Worm (Caenorhabditis elegans): Measurements from ENCODE around the gene F10B5.3.

Gene F10B5.3

ce11 chrII:8160916-8161315 lies 11.1 kb upstream of the F10B5.3 start:
- TF ChIP-seq nhr-48 (tag; optimal IDR thresholded peaks at IDR 0.05) = no peak
- no peak for TF ChIP-seq pqm-1 (tag; optimal IDR thresholded peaks at IDR 0.05)
- TF ChIP-seq Y48G9A.11 (GFP tag; IDR thresholded peaks at IDR 0.05) = no peak
- TF ChIP-seq T20F7.1 (GFP tag; optimal IDR thresholded peaks at IDR 0.05) = no peak
- peak in 1 of 2 experiments; percentile 90 for TF ChIP-seq unc-62 (GFP tag; optimal IDR thresholded peaks at IDR 0.05 in 1 of 2)
- no peak for TF ChIP-seq unc-62 (tag; optimal IDR thresholded peaks at IDR 0.05)
- no peak for TF ChIP-seq nhr-6 (tag; optimal IDR thresholded peaks at IDR 0.05)
- no peak for TF ChIP-seq ztf-7 (tag; optimal IDR thresholded peaks at IDR 0.05)
- TF ChIP-seq daf-8 (GFP tag; IDR thresholded peaks at IDR 0.05) = no peak
- peak; percentile 9 for TF ChIP-seq aha-1 (tag)

DNA sequence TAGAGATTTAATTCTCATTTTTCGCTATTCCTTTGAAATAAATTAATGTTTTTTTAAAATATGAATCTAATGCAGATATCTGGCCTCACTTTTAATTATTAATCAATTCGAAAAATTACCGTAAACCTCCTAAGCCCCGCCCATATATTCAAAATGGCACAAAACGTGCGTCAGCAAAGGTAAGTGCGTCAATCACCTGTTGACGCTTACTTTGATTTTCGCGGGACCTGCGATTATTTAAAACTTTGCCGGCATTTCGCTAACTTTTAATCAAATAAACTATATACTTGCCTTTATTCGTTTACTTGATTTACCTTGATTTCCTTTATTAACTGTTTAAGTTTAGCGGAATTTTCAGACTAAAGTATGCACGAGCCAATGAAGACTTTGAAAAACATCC lies 8.2 kb upstream of the F10B5.3 start, which contains the start of gene pch-2:
TSS of gene pch-2 (plus strand) at position 359 of the 400 bp plus-strand sequence.
- TF ChIP-seq ZK546.5 (tag; optimal IDR thresholded peaks at IDR 0.05) (no peak), nhr-6 (tag; optimal IDR thresholded peaks at IDR 0.05) (peak; percentile 46), mxl-2 (GFP tag; conservative IDR thresholded peaks at IDR 0.05) (no peak), dve-1 (tag; optimal IDR thresholded peaks at IDR 0.05; ENCODE audit: insufficient read depth) (peak; percentile 71), duxl-1 (tag; optimal IDR thresholded peaks at IDR 0.05; ENCODE audit: poor library complexity) (peak; percentile 60), unc-130 (GFP tag; optimal IDR thresholded peaks at IDR 0.05) (peak; percentile 1), tra-1 (GFP tag; IDR thresholded peaks at IDR 0.05) (no peak), php-3 (GFP tag; IDR thresholded peaks at IDR 0.05) (no peak), zfp-3 (GFP tag; conservative IDR thresholded peaks at IDR 0.05) (no peak), egl-43 (GFP tag; IDR thresholded peaks at IDR 0.05) (no peak), nhr-41 (GFP tag; IDR thresholded peaks at IDR 0.05) (no peak), saeg-2 (GFP tag; IDR thresholded peaks at IDR 0.05) (no peak), jun-1 (tag; optimal IDR thresholded peaks at IDR 0.05) (no peak), nhr-11 (tag; optimal IDR thresholded peaks at IDR 0.05) (no peak), lsy-2 (tag; optimal IDR thresholded peaks at IDR 0.05) (peak in 1 of 2 experiments; percentile 91), dpl-1 (GFP tag; optimal IDR thresholded peaks at IDR 0.05) (peak; percentile 89), mes-2 (tag; optimal IDR thresholded peaks at IDR 0.05; ENCODE audit: poor library complexity, severe bottlenecking) (peak; percentile 66), skn-1 (tag; optimal IDR thresholded peaks at IDR 0.05) (no peak), T20F7.1 (GFP tag; optimal IDR thresholded peaks at IDR 0.05) (peak; percentile 72), nhr-28 (tag; optimal IDR thresholded peaks at IDR 0.05) (peak; percentile 20), R02D3.7 (tag; optimal IDR thresholded peaks at IDR 0.05) (no peak), hlh-11 (tag; optimal IDR thresholded peaks at IDR 0.05) (peak; percentile 37), set-16 (GFP tag; IDR thresholded peaks at IDR 0.05) (no peak), zip-11 (GFP tag; IDR thresholded peaks at IDR 0.05) (no peak)

ce11 chrII:8156845-8157373 lies 7.1 kb upstream of the F10B5.3 start, which contains the start of the genes tub-1 and tmem-138:
Gene tub-1, minus strand, starts transcription at chrII:8156945.
Gene tmem-138, plus strand, starts transcription at chrII:8157323.
- TF ChIP-seq ceh-32 (tag; optimal IDR thresholded peaks at IDR 0.05; ENCODE audit: poor library complexity) = no peak
- no peak for TF ChIP-seq zfp-2 (tag; optimal IDR thresholded peaks at IDR 0.05)
- no peak for TF ChIP-seq zip-2 (tag; optimal IDR thresholded peaks at IDR 0.05)
- no peak for TF ChIP-seq snpc-1.2 (GFP tag; IDR thresholded peaks at IDR 0.05)
- no peak for TF ChIP-seq aha-1 (tag)

DNA sequence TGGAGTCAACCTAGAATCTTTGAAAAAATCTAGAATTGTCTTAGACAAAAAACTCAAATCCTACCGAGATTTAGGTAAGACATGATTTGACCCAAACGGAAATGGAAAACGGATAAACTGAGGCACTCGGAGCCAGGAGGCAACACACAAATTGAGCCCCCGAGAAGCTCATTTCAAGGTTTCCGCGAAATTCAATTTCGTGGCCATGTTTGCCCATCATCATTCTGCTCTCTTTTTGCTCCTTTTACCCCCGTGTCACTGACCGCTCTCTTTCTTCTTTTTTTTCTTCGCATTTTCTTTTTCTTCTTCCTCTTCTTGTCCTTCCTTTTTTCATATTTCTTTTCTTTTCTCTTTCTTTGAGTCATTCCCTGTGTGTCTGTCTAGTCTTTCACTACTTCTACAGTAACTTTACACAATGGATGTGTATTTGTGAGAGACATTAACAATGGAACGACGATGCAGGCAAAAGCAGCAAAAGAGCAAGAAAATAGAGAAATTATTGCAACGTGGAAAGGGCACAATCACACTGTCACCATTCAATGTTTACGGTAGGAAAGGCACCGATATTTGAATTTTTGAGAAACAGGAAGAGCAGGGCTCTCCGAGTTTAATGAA lies 3.0 kb upstream of the F10B5.3 start:
- peak; percentile 16 for TF ChIP-seq hlh-11 (tag; optimal IDR thresholded peaks at IDR 0.05)
- 0 out of 2 replicates have a peak, but pooled peaks have one; percentile 43 for TF ChIP-seq ctbp-1 (GFP tag; IDR thresholded peaks at IDR 0.05)
- no peak for TF ChIP-seq madf-5 (GFP tag; IDR thresholded peaks at IDR 0.05)
- TF ChIP-seq dmd-6 (GFP tag; IDR thresholded peaks at IDR 0.05) = no peak
- no peak for TF ChIP-seq pha-4 (GFP tag; IDR thresholded peaks at IDR 0.05)
- TF ChIP-seq pha-4 (tag; optimal IDR thresholded peaks at IDR 0.05) = peak; percentile 54
- peak; percentile 63 for TF ChIP-seq fkh-10 (GFP tag; optimal IDR thresholded peaks at IDR 0.05)
- peak; percentile 0 for TF ChIP-seq mes-2 (tag; optimal IDR thresholded peaks at IDR 0.05; ENCODE audit: poor library complexity, severe bottlenecking)
- TF ChIP-seq nhr-6 (tag; optimal IDR thresholded peaks at IDR 0.05) = peak; percentile 82
- peak in 1 of 2 experiments; percentile 56 for TF ChIP-seq lsy-2 (tag; optimal IDR thresholded peaks at IDR 0.05)
